Fruit fly (Drosophila melanogaster): ENCODE results near the gene AIMP2.

The AIMP2 gene

dm6 chr3L:15624944-15625610 lies 41.6 kb downstream of the AIMP2 start:
- no peak for TF ChIP-seq Sin3A (optimal IDR thresholded peaks at IDR 0.05)

- TF ChIP-seq insv (optimal IDR thresholded peaks at IDR 0.05) (no peak), psq (optimal IDR thresholded peaks at IDR 0.05) (no peak), Sin3A (optimal IDR thresholded peaks at IDR 0.05) (no peak), h (optimal IDR thresholded peaks at IDR 0.05) (no peak), Myc (optimal IDR thresholded peaks at IDR 0.05) (no peak), ttk (optimal IDR thresholded peaks at IDR 0.05) (no peak)
Measured at dm6 chr3L:15625676-15626414, 42.4 kb downstream of the AIMP2 start.

dm6 chr3L:15627295-15627694 lies 43.9 kb downstream of the AIMP2 start:
- no peak for TF ChIP-seq ttk (optimal IDR thresholded peaks at IDR 0.05)
- no peak for TF ChIP-seq Sin3A (optimal IDR thresholded peaks at IDR 0.05)
- no peak for TF ChIP-seq insv (optimal IDR thresholded peaks at IDR 0.05)
- no peak for TF ChIP-seq h (optimal IDR thresholded peaks at IDR 0.05)
- no peak for TF ChIP-seq Myc (optimal IDR thresholded peaks at IDR 0.05)
- no peak for TF ChIP-seq psq (optimal IDR thresholded peaks at IDR 0.05)

- TF ChIP-seq Sin3A (optimal IDR thresholded peaks at IDR 0.05) = no peak
Measured at dm6 chr3L:15631067-15631466, 47.6 kb downstream of the AIMP2 start.

dm6 chr3L:15632653-15633052 lies 49.2 kb downstream of the AIMP2 start:
- TF ChIP-seq ttk (optimal IDR thresholded peaks at IDR 0.05) (no peak), Myc (optimal IDR thresholded peaks at IDR 0.05) (no peak), Sin3A (optimal IDR thresholded peaks at IDR 0.05) (no peak), insv (optimal IDR thresholded peaks at IDR 0.05) (no peak), psq (optimal IDR thresholded peaks at IDR 0.05) (no peak), h (optimal IDR thresholded peaks at IDR 0.05) (no peak)

dm6 chr3L:15634368-15635075 lies 51.1 kb downstream of the AIMP2 start:
- no peak for TF ChIP-seq Myc (optimal IDR thresholded peaks at IDR 0.05)
- no peak for TF ChIP-seq insv (optimal IDR thresholded peaks at IDR 0.05)
- TF ChIP-seq ttk (optimal IDR thresholded peaks at IDR 0.05) = no peak
- no peak for TF ChIP-seq h (optimal IDR thresholded peaks at IDR 0.05)
- TF ChIP-seq psq (optimal IDR thresholded peaks at IDR 0.05) = no peak
- TF ChIP-seq Sin3A (optimal IDR thresholded peaks at IDR 0.05) = no peak

Data from Kc167 (cell line).